Worm (Caenorhabditis elegans) whole organism, late embryonic: ENCODE data around the gene anat-1.

Experiments
- F13H6.1 ChIP-seq: sonication (generic microtip); optimal IDR thresholded peaks from 2 replicates; lab custom pipeline; 2016; ENCODE audit warnings: missing genetic modification characterization, missing compliant biosample characterization
- K09A11.1 ChIP-seq: sonication (generic microtip); optimal IDR thresholded peaks from 2 replicates; lab custom pipeline; 2017; ENCODE audit warnings: antibody characterized with exemption, mild to moderate bottlenecking, missing genetic modification characterization, missing compliant biosample characterization; ENCODE audit not compliant: insufficient read depth
- Y22D7AL.16 ChIP-seq: sonication (generic microtip); optimal IDR thresholded peaks from 2 replicates; lab custom pipeline; 2016; ENCODE audit warnings: missing genetic modification characterization, missing compliant biosample characterization
- che-1 ChIP-seq: sonication (generic microtip); optimal IDR thresholded peaks from 2 replicates; lab custom pipeline; 2016; ENCODE audit warnings: mild to moderate bottlenecking, missing genetic modification characterization, missing compliant biosample characterization
- madf-2 ChIP-seq: sonication (generic microtip); optimal IDR thresholded peaks from 2 replicates; lab custom pipeline; 2017; ENCODE audit warnings: missing genetic modification characterization, missing compliant biosample characterization
- pat-9 ChIP-seq: fragments of 200-800 bp; sonication (Bioruptor generic); optimal IDR thresholded peaks from 2 replicates; lab custom pipeline; 2018; ENCODE audit warnings: mild to moderate bottlenecking, missing genetic modification characterization, moderate library complexity, missing compliant biosample characterization

- TF ChIP-seq madf-2 (no peak), K09A11.1 (tag; lab: Kevin White, UChicago) (no peak), F13H6.1 (no peak), che-1 (tag; lab: Kevin White, UChicago) (no peak), Y22D7AL.16 (tag; lab: Kevin White, UChicago) (no peak), pat-9 (tag; lab: Kevin White, UChicago) (no peak)
Observed at ce11 chrIV:6747652-6748051, 23.0 kb upstream of the anat-1 start.
